Fruit fly (Drosophila melanogaster): ENCODE measurements around the gene CG31145.

dm6 chr3R:23686924-23687323 lies 17.5 kb upstream of the CG31145 start:
- TF ChIP-seq CG8281 (tag; optimal IDR thresholded peaks at IDR 0.05) (no peak), disco-r (GFP tag; optimal IDR thresholded peaks at IDR 0.05) (no peak)

Measured in whole organism, embryonic.